Worm (Caenorhabditis elegans) whole organism, L4 larva: ENCODE measurements around the gene clec-250.

Experiments used
- F37D6.2 ChIP-seq: sonication (generic microtip); optimal IDR thresholded peaks from 2 replicates; lab custom pipeline; 2016; ENCODE audit warnings: mild to moderate bottlenecking, missing genetic modification characterization, missing compliant biosample characterization
- F44E2.7 ChIP-seq: fragments of 200-800 bp; sonication (Bioruptor generic); IDR thresholded peaks from 2 replicates; pipeline ENCODE4 v2.1.2; 2022; ENCODE audit warnings: missing genetic modification characterization, missing compliant biosample characterization
- F49E8.2 ChIP-seq: sonication (generic microtip); optimal IDR thresholded peaks from 2 replicates; lab custom pipeline; 2016; ENCODE audit warnings: missing compliant biosample characterization, mild to moderate bottlenecking, missing genetic modification characterization, borderline replicate concordance
- T26A8.4 ChIP-seq: fragments of 200-800 bp; sonication (Bioruptor generic); IDR thresholded peaks from 2 replicates; pipeline ENCODE4 v1.3.6; 2022; ENCODE audit warnings: missing genetic modification characterization, missing compliant biosample characterization
- Y105C5A.15 ChIP-seq: fragments of 200-800 bp; sonication (Bioruptor generic); IDR thresholded peaks from 2 replicates; pipeline ENCODE4 v1.3.6; 2022; ENCODE audit warnings: missing genetic modification characterization, missing compliant biosample characterization
- Y75B8A.6 ChIP-seq: fragments of 200-800 bp; sonication (Bioruptor generic); IDR thresholded peaks from 2 replicates; pipeline ENCODE4 v1.3.6; 2022; ENCODE audit warnings: missing genetic modification reagents, missing genetic modification characterization, missing compliant biosample characterization
- ama-1 ChIP-seq: fragments of 150-350 bp; optimal IDR thresholded peaks from 2 replicates; lab custom pipeline; 2014; ENCODE audit warnings: inconsistent platforms, mixed read lengths
- attf-4 ChIP-seq: sonication (generic microtip); optimal IDR thresholded peaks from 3 replicates; lab custom pipeline; 2017; ENCODE audit warnings: missing biosample characterization, missing genetic modification characterization
- ceh-20 ChIP-seq: fragments of 200-800 bp; sonication (Bioruptor generic); IDR thresholded peaks from 2 replicates; pipeline ENCODE4 v1.3.6; 2022; ENCODE audit warnings: missing genetic modification reagents, missing genetic modification characterization, missing compliant biosample characterization
- ceh-44 ChIP-seq: fragments of 200-800 bp; sonication (Bioruptor generic); IDR thresholded peaks from 2 replicates; pipeline ENCODE4 v1.3.6; 2022; ENCODE audit warnings: missing genetic modification reagents, missing genetic modification characterization, missing compliant biosample characterization
- cey-2 ChIP-seq: sonication (generic microtip); optimal IDR thresholded peaks from 3 replicates; lab custom pipeline; 2017; ENCODE audit warnings: missing genetic modification characterization, mild to moderate bottlenecking, missing compliant biosample characterization, antibody characterized with exemption, borderline replicate concordance; ENCODE audit not compliant: insufficient read depth
- ctbp-1 ChIP-seq: fragments of 200-800 bp; sonication (Bioruptor generic); IDR thresholded peaks from 2 replicates; pipeline ENCODE4 v1.3.6; 2022; ENCODE audit warnings: missing genetic modification reagents, missing genetic modification characterization, missing compliant biosample characterization
- daf-16 ChIP-seq, 3 experiments: sonication (generic microtip); optimal IDR thresholded peaks; 2 replicates each; lab custom pipeline; 2016 to 2017; ENCODE audit warnings: missing genetic modification characterization in 3 of 3, missing genetic modification reagents in 3 of 3, mild to moderate bottlenecking in 2 of 3, missing compliant biosample characterization in 2 of 3, missing biosample characterization in 1 of 3, moderate library complexity in 1 of 3
- daf-8 ChIP-seq: fragments of 200-800 bp; sonication (Bioruptor generic); IDR thresholded peaks from 2 replicates; pipeline ENCODE4 v1.3.6; 2022; ENCODE audit warnings: missing genetic modification characterization, missing compliant biosample characterization
- dmd-6 ChIP-seq: fragments of 200-800 bp; sonication (Bioruptor generic); IDR thresholded peaks from 2 replicates; pipeline ENCODE4 v1.3.6; 2022; ENCODE audit warnings: missing genetic modification reagents, missing genetic modification characterization, missing compliant biosample characterization
- dmd-9 ChIP-seq: fragments of 200-800 bp; sonication (Bioruptor generic); IDR thresholded peaks from 2 replicates; pipeline ENCODE4 v1.3.6; 2022; ENCODE audit warnings: missing genetic modification reagents, missing genetic modification characterization, missing compliant biosample characterization
- dpl-1 ChIP-seq: fragments of 150-350 bp; optimal IDR thresholded peaks from 2 replicates; lab custom pipeline; 2014; ENCODE audit warnings: missing biosample characterization, missing genetic modification reagents, missing genetic modification characterization
- egl-27 ChIP-seq: sonication (generic microtip); optimal IDR thresholded peaks from 3 replicates; lab custom pipeline; 2017; ENCODE audit warnings: missing biosample characterization, missing genetic modification reagents, missing genetic modification characterization
- fkh-10 ChIP-seq: fragments of 150-350 bp; optimal IDR thresholded peaks from 2 replicates; lab custom pipeline; 2014; ENCODE audit warnings: missing biosample characterization, missing genetic modification reagents, missing genetic modification characterization
- gei-8 ChIP-seq: fragments of 200-800 bp; sonication (Bioruptor generic); optimal IDR thresholded peaks from 2 replicates; lab custom pipeline; 2018; ENCODE audit warnings: mild to moderate bottlenecking, missing genetic modification characterization, missing compliant biosample characterization
- hlh-11 ChIP-seq: fragments of 200-800 bp; sonication (Bioruptor generic); optimal IDR thresholded peaks from 2 replicates; lab custom pipeline; 2018; ENCODE audit warnings: mild to moderate bottlenecking, missing genetic modification characterization, missing compliant biosample characterization
- mdl-1 ChIP-seq, 2 experiments: fragments of 150-350 bp in 1 of 2; sonication (generic microtip) in 1 of 2; optimal IDR thresholded peaks; 2 replicates each; lab custom pipeline; 2014 to 2017; ENCODE audit warnings: missing biosample characterization in 2 of 2, missing genetic modification characterization in 2 of 2
- mdt-29 ChIP-seq: fragments of 200-800 bp; sonication (Bioruptor generic); IDR thresholded peaks from 2 replicates; pipeline ENCODE4 v1.3.6; 2022; ENCODE audit warnings: missing genetic modification reagents, missing genetic modification characterization, missing compliant biosample characterization
- mep-1 ChIP-seq: fragments of 150-350 bp; sonication (generic microtip); optimal IDR thresholded peaks from 3 replicates; lab custom pipeline; 2014; ENCODE audit warnings: missing biosample characterization, missing genetic modification characterization
- mes-2 ChIP-seq: sonication (generic microtip); optimal IDR thresholded peaks from 2 replicates; lab custom pipeline; 2016; ENCODE audit warnings: missing genotype, mild to moderate bottlenecking, missing genetic modification characterization, missing compliant biosample characterization; ENCODE audit not compliant: poor library complexity, severe bottlenecking
- nhr-111 ChIP-seq: fragments of 200-800 bp; sonication (Bioruptor generic); optimal IDR thresholded peaks from 2 replicates; lab custom pipeline; 2018; ENCODE audit warnings: mild to moderate bottlenecking, missing genetic modification characterization, missing compliant biosample characterization
- nhr-25 ChIP-seq: sonication (generic microtip); optimal IDR thresholded peaks from 2 replicates; lab custom pipeline; 2017; ENCODE audit warnings: missing genetic modification characterization, mild to moderate bottlenecking, missing compliant biosample characterization, antibody characterized with exemption, moderate library complexity, borderline replicate concordance; ENCODE audit not compliant: insufficient read depth
- nhr-28 ChIP-seq: fragments of 150-350 bp; optimal IDR thresholded peaks from 2 replicates; lab custom pipeline; 2014; ENCODE audit warnings: missing biosample characterization, missing genetic modification characterization
- nhr-48 ChIP-seq: sonication (generic microtip); optimal IDR thresholded peaks from 2 replicates; lab custom pipeline; 2016; ENCODE audit warnings: mild to moderate bottlenecking, missing genetic modification characterization, missing compliant biosample characterization
- nhr-6 ChIP-seq: fragments of 150-350 bp; optimal IDR thresholded peaks from 2 replicates; lab custom pipeline; 2014; ENCODE audit warnings: missing biosample characterization, missing genetic modification characterization
- nhr-76 ChIP-seq: fragments of 150-350 bp; optimal IDR thresholded peaks from 2 replicates; lab custom pipeline; 2014; ENCODE audit warnings: missing biosample characterization, missing genetic modification characterization
- nhr-77 ChIP-seq: fragments of 150-350 bp; optimal IDR thresholded peaks from 2 replicates; lab custom pipeline; 2014; ENCODE audit warnings: missing biosample characterization, missing genetic modification characterization
- pha-4 ChIP-seq, 2 experiments: fragments of 150-350 bp in 1 of 2; fragments of 200-800 bp in 1 of 2; sonication (Bioruptor generic) in 1 of 2; IDR thresholded peaks in 1 of 2; optimal IDR thresholded peaks in 1 of 2; 2 replicates each; pipeline versions ENCODE4 v1.3.6 to Lab custom; 2014 to 2022; ENCODE audit warnings: missing genetic modification characterization in 2 of 2, missing genetic modification reagents in 2 of 2, missing biosample characterization in 1 of 2, missing compliant biosample characterization in 1 of 2
- pqm-1 ChIP-seq: sonication (generic microtip); optimal IDR thresholded peaks from 2 replicates; lab custom pipeline; 2017; ENCODE audit warnings: missing biosample characterization, missing genetic modification characterization
- skn-1 ChIP-seq: fragments of 150-350 bp; optimal IDR thresholded peaks from 2 replicates; lab custom pipeline; 2014; ENCODE audit warnings: missing biosample characterization, missing genetic modification characterization
- snpc-4 ChIP-seq: fragments of 150-350 bp; optimal IDR thresholded peaks from 2 replicates; lab custom pipeline; 2014; ENCODE audit warnings: missing biosample characterization, missing genetic modification characterization
- spr-1 ChIP-seq: sonication (generic microtip); optimal IDR thresholded peaks from 2 replicates; lab custom pipeline; 2016; ENCODE audit warnings: mild to moderate bottlenecking, missing genetic modification characterization, missing compliant biosample characterization
- tag-97 ChIP-seq: fragments of 200-800 bp; sonication (Bioruptor generic); IDR thresholded peaks from 2 replicates; pipeline ENCODE4 v1.3.6; 2022; ENCODE audit warnings: missing genetic modification characterization, missing compliant biosample characterization
- unc-130 ChIP-seq: sonication (generic microtip); optimal IDR thresholded peaks from 2 replicates; lab custom pipeline; 2016; ENCODE audit warnings: missing genetic modification reagents, missing genetic modification characterization, missing compliant biosample characterization
- zfp-3 ChIP-seq: fragments of 200-800 bp; sonication (Bioruptor generic); conservative IDR thresholded peaks from 2 replicates; pipeline ENCODE4 v1.3.6; 2022; ENCODE audit warnings: missing genetic modification reagents, missing genetic modification characterization, missing compliant biosample characterization
- zip-11 ChIP-seq: fragments of 200-800 bp; sonication (Bioruptor generic); IDR thresholded peaks from 2 replicates; pipeline ENCODE4 v1.3.6; 2022; ENCODE audit warnings: missing genetic modification characterization, missing compliant biosample characterization
- zip-2 ChIP-seq: fragments of 150-350 bp; optimal IDR thresholded peaks from 2 replicates; lab custom pipeline; 2014; ENCODE audit warnings: missing biosample characterization, missing genetic modification characterization

Gene clec-250

ce11 chrV:18705319-18706062 is 36.5 kb downstream of the clec-250 start (continued):
- TF ChIP-seq mes-2 (tag; lab: Kevin White, UChicago) (no peak), dpl-1 (GFP tag; lab: Kevin White, UChicago) (no peak), unc-130 (GFP tag; lab: Kevin White, UChicago) (no peak), nhr-25 (no peak), pha-4 (GFP tag; IDR thresholded peaks at IDR 0.05; lab: Robert Waterston, UW) (no peak), pha-4 (tag; optimal IDR thresholded peaks at IDR 0.05; lab: Kevin White, UChicago) (no peak), zip-2 (tag; lab: Kevin White, UChicago) (no peak), snpc-4 (tag; lab: Kevin White, UChicago) (no peak), nhr-6 (tag; lab: Kevin White, UChicago) (no peak), egl-27 (tag; lab: Kevin White, UChicago) (no peak), gei-8 (GFP tag; lab: Kevin White, UChicago) (no peak), mep-1 (tag; lab: Kevin White, UChicago) (no peak), cey-2 (tag; lab: Kevin White, UChicago) (no peak), ctbp-1 (GFP tag; lab: Robert Waterston, UW) (0 out of 2 replicates have a peak, but pooled peaks have one; percentile 27), ceh-44 (GFP tag; lab: Robert Waterston, UW) (no peak), T26A8.4 (no peak), dmd-9 (GFP tag; lab: Robert Waterston, UW) (peak; percentile 63; the same call in 1 of the 2 replicates), spr-1 (tag; lab: Kevin White, UChicago) (no peak), Y105C5A.15 (GFP tag; lab: Robert Waterston, UW) (0 out of 2 replicates have a peak, but pooled peaks have one; percentile 38), dmd-6 (no peak), F49E8.2 (tag; lab: Kevin White, UChicago) (no peak), nhr-111 (GFP tag; lab: Kevin White, UChicago) (no peak), mdt-29 (GFP tag; lab: Robert Waterston, UW) (no peak; the same call in 1 of the 2 replicates), daf-8 (no peak), ceh-20 (GFP tag; lab: Robert Waterston, UW) (no peak), F44E2.7 (GFP tag; lab: Robert Waterston, UW) (0 out of 2 replicates have a peak, but pooled peaks have one; percentile 2)

- TF ChIP-seq nhr-77 (tag; lab: Kevin White, UChicago) (peak; percentile 3), dmd-6 (peak; percentile 52; the same call in 1 of the 2 replicates), mdl-1 (tag; optimal IDR thresholded peaks at IDR 0.05; lab: Kevin White, UChicago) (no peak), F37D6.2 (tag; lab: Kevin White, UChicago) (no peak), hlh-11 (peak; percentile 74), dpl-1 (GFP tag; lab: Kevin White, UChicago) (no peak), zfp-3 (GFP tag; lab: Robert Waterston, UW) (no peak), ama-1 (lab: Kevin White, UChicago) (no peak), Y75B8A.6 (GFP tag; lab: Robert Waterston, UW) (no peak), attf-4 (tag; lab: Kevin White, UChicago) (no peak), skn-1 (tag; lab: Kevin White, UChicago) (no peak), zip-11 (GFP tag; lab: Robert Waterston, UW) (no peak), nhr-111 (GFP tag; lab: Kevin White, UChicago) (no peak), daf-16 (GFP tag; optimal IDR thresholded peaks at IDR 0.05; lab: Kevin White, UChicago) (no peak), daf-16 (tag; optimal IDR thresholded peaks at IDR 0.05; lab: Kevin White, UChicago) (peak; percentile 80), pqm-1 (peak; percentile 79), nhr-28 (tag; lab: Kevin White, UChicago) (peak; percentile 77), tag-97 (GFP tag; lab: Robert Waterston, UW) (no peak), fkh-10 (GFP tag; lab: Kevin White, UChicago) (no peak), pha-4 (GFP tag; IDR thresholded peaks at IDR 0.05; lab: Robert Waterston, UW) (no peak), pha-4 (tag; optimal IDR thresholded peaks at IDR 0.05; lab: Kevin White, UChicago) (no peak), nhr-48 (peak; percentile 57), nhr-6 (tag; lab: Kevin White, UChicago) (no peak), nhr-76 (tag; lab: Kevin White, UChicago) (no peak)
Measured at ce11 chrV:18701306-18701705, 40.7 kb downstream of the clec-250 start, which contains the start of gene Y69H2.9. TSS of gene Y69H2.9 (plus strand) at chrV:18701538.
